Worm (Caenorhabditis elegans) whole organism, young adult: ENCODE results near the gene T16G12.10.
A peak's percentile ranks its signal among the peaks of the same experiment; 100 is the strongest.

Source experiments
- B0035.1 ChIP-seq: sonication (generic microtip); optimal IDR thresholded peaks from 2 replicates; lab custom pipeline; 2016; ENCODE audit warnings: missing genetic modification characterization, mild to moderate bottlenecking, missing compliant biosample characterization, missing genotype, missing genetic modification reagents
- D2030.7 ChIP-seq: fragments of 200-800 bp; sonication (Bioruptor generic); IDR thresholded peaks from 2 replicates; pipeline ENCODE4 v1.3.6; 2022; ENCODE audit warnings: missing genetic modification reagents, missing genetic modification characterization, missing compliant biosample characterization
- F10E7.11 ChIP-seq: sonication (generic microtip); optimal IDR thresholded peaks from 2 replicates; lab custom pipeline; 2017; ENCODE audit warnings: mild to moderate bottlenecking, missing genetic modification characterization, moderate library complexity, missing compliant biosample characterization
- F33H1.4 ChIP-seq: fragments of 200-800 bp; sonication (Bioruptor generic); IDR thresholded peaks from 2 replicates; pipeline ENCODE4 v1.3.6; 2022; ENCODE audit warnings: missing genetic modification reagents, missing genetic modification characterization, missing compliant biosample characterization
- F37B4.10 ChIP-seq: fragments of 200-800 bp; sonication (Bioruptor generic); IDR thresholded peaks from 2 replicates; pipeline ENCODE4 v1.3.6; 2022; ENCODE audit warnings: missing genetic modification characterization, missing compliant biosample characterization
- F39B2.1 ChIP-seq: fragments of 200-800 bp; sonication (Bioruptor generic); IDR thresholded peaks from 2 replicates; pipeline ENCODE4 v1.3.6; 2022; ENCODE audit warnings: missing genetic modification reagents, missing genetic modification characterization, missing compliant biosample characterization
- F55B11.4 ChIP-seq: sonication (generic microtip); optimal IDR thresholded peaks from 2 replicates; lab custom pipeline; 2016; ENCODE audit warnings: missing compliant biosample characterization, missing genetic modification characterization, borderline replicate concordance; ENCODE audit not compliant: insufficient read depth
- F57C9.4 ChIP-seq: sonication (generic microtip); optimal IDR thresholded peaks from 2 replicates; lab custom pipeline; 2017; ENCODE audit warnings: mild to moderate bottlenecking, missing genetic modification characterization, missing compliant biosample characterization
- K12H6.12 ChIP-seq: fragments of 200-800 bp; sonication (Bioruptor generic); optimal IDR thresholded peaks from 2 replicates; lab custom pipeline; 2018; ENCODE audit warnings: mild to moderate bottlenecking, missing genetic modification characterization, missing compliant biosample characterization
- T07F8.4 ChIP-seq: sonication (generic microtip); optimal IDR thresholded peaks from 2 replicates; lab custom pipeline; 2016; ENCODE audit warnings: mild to moderate bottlenecking, missing genetic modification characterization, moderate library complexity, missing compliant biosample characterization
- T26A5.8 ChIP-seq: sonication (generic microtip); optimal IDR thresholded peaks from 2 replicates; lab custom pipeline; 2016; ENCODE audit warnings: missing genetic modification characterization, missing compliant biosample characterization
- akir-1 ChIP-seq: fragments of 200-800 bp; sonication (Bioruptor generic); optimal IDR thresholded peaks from 2 replicates; lab custom pipeline; 2018; ENCODE audit warnings: mild to moderate bottlenecking, missing genetic modification characterization, moderate library complexity, missing compliant biosample characterization
- aptf-3 ChIP-seq: fragments of 200-800 bp; sonication (Bioruptor generic); IDR thresholded peaks from 2 replicates; pipeline ENCODE4 v1.3.6; 2022; ENCODE audit warnings: missing genetic modification characterization, missing compliant biosample characterization
- bed-2 ChIP-seq: fragments of 200-800 bp; sonication (Bioruptor generic); IDR thresholded peaks from 2 replicates; pipeline ENCODE4 v1.3.6; 2022; ENCODE audit warnings: missing genetic modification reagents, missing genetic modification characterization, missing compliant biosample characterization
- ceh-100 ChIP-seq: fragments of 200-800 bp; sonication (Bioruptor generic); IDR thresholded peaks from 2 replicates; pipeline ENCODE4 v1.3.6; 2022; ENCODE audit warnings: missing genetic modification reagents, missing genetic modification characterization, missing compliant biosample characterization
- ceh-27 ChIP-seq: fragments of 200-800 bp; sonication (Bioruptor generic); optimal IDR thresholded peaks from 2 replicates; lab custom pipeline; 2018; ENCODE audit warnings: mild to moderate bottlenecking, missing genetic modification characterization, moderate library complexity, missing compliant biosample characterization
- ceh-40 ChIP-seq: fragments of 200-800 bp; sonication (Bioruptor generic); IDR thresholded peaks from 2 replicates; pipeline ENCODE4 v1.3.6; 2022; ENCODE audit warnings: missing genetic modification characterization, missing compliant biosample characterization
- ceh-91 ChIP-seq: fragments of 200-800 bp; sonication (Bioruptor generic); IDR thresholded peaks from 2 replicates; pipeline ENCODE4 v1.3.6; 2022; ENCODE audit warnings: missing genetic modification reagents, missing genetic modification characterization, missing compliant biosample characterization
- chd-7 ChIP-seq: sonication (generic microtip); optimal IDR thresholded peaks from 2 replicates; lab custom pipeline; 2016; ENCODE audit warnings: mild to moderate bottlenecking, missing genetic modification characterization, moderate library complexity, missing compliant biosample characterization
- die-1 ChIP-seq: sonication (generic microtip); optimal IDR thresholded peaks from 2 replicates; lab custom pipeline; 2016; ENCODE audit warnings: missing genotype, mild to moderate bottlenecking, missing genetic modification characterization, missing compliant biosample characterization
- dpff-1 ChIP-seq: sonication (generic microtip); optimal IDR thresholded peaks from 2 replicates; lab custom pipeline; 2017; ENCODE audit warnings: mild to moderate bottlenecking, missing genetic modification characterization, missing compliant biosample characterization
- ekl-4 ChIP-seq: fragments of 200-800 bp; sonication (Bioruptor generic); IDR thresholded peaks from 2 replicates; pipeline ENCODE4 v1.3.6; 2022; ENCODE audit warnings: missing genetic modification reagents, missing genetic modification characterization, missing compliant biosample characterization
- ets-4 ChIP-seq: fragments of 200-800 bp; sonication (Bioruptor generic); optimal IDR thresholded peaks from 2 replicates; lab custom pipeline; 2018; ENCODE audit warnings: mild to moderate bottlenecking, missing genetic modification characterization, missing compliant biosample characterization
- lag-1 ChIP-seq: fragments of 200-800 bp; sonication (Bioruptor generic); IDR thresholded peaks from 2 replicates; pipeline ENCODE4 v1.3.6; 2022; ENCODE audit warnings: missing genetic modification reagents, missing genetic modification characterization, missing compliant biosample characterization
- let-526 ChIP-seq: fragments of 200-800 bp; sonication (Bioruptor generic); IDR thresholded peaks from 2 replicates; pipeline ENCODE4 v1.3.6; 2022; ENCODE audit warnings: missing genetic modification reagents, missing genetic modification characterization, missing compliant biosample characterization
- lsl-1 ChIP-seq: fragments of 200-800 bp; sonication (Bioruptor generic); optimal IDR thresholded peaks from 2 replicates; lab custom pipeline; 2018; ENCODE audit warnings: mild to moderate bottlenecking, missing genetic modification characterization, moderate library complexity, missing compliant biosample characterization
- madf-6 ChIP-seq: fragments of 200-800 bp; sonication (Bioruptor generic); IDR thresholded peaks from 2 replicates; pipeline ENCODE4 v1.3.6; 2022; ENCODE audit warnings: missing genetic modification reagents, missing genetic modification characterization, missing compliant biosample characterization
- mcd-1 ChIP-seq: fragments of 200-800 bp; sonication (Bioruptor generic); IDR thresholded peaks from 2 replicates; pipeline ENCODE4 v1.3.6; 2022; ENCODE audit warnings: missing genetic modification reagents, missing genetic modification characterization, missing compliant biosample characterization
- mel-28 ChIP-seq: sonication (generic microtip); optimal IDR thresholded peaks from 2 replicates; lab custom pipeline; 2016; ENCODE audit warnings: borderline replicate concordance, mild to moderate bottlenecking, missing genetic modification characterization, missing compliant biosample characterization
- nfyb-1 ChIP-seq: fragments of 200-800 bp; sonication (Bioruptor generic); IDR thresholded peaks from 2 replicates; pipeline ENCODE4 v1.3.6; 2022; ENCODE audit warnings: missing genetic modification reagents, missing genetic modification characterization, missing compliant biosample characterization
- nhr-80 ChIP-seq: sonication (generic microtip); optimal IDR thresholded peaks from 2 replicates; lab custom pipeline; 2016; ENCODE audit warnings: missing genetic modification characterization, missing compliant biosample characterization
- nhr-90 ChIP-seq: sonication (generic microtip); optimal IDR thresholded peaks from 2 replicates; lab custom pipeline; 2016; ENCODE audit warnings: missing genotype, mild to moderate bottlenecking, missing genetic modification characterization, missing compliant biosample characterization
- pbrm-1 ChIP-seq: fragments of 200-800 bp; sonication (Bioruptor generic); IDR thresholded peaks from 2 replicates; pipeline ENCODE4 v1.3.6; 2022; ENCODE audit warnings: missing genetic modification reagents, missing genetic modification characterization, missing compliant biosample characterization
- repo-1 ChIP-seq: sonication (generic microtip); optimal IDR thresholded peaks from 2 replicates; lab custom pipeline; 2017; ENCODE audit warnings: mild to moderate bottlenecking, missing genetic modification characterization, missing compliant biosample characterization
- sdz-38 ChIP-seq: sonication (generic microtip); optimal IDR thresholded peaks from 2 replicates; lab custom pipeline; 2016; ENCODE audit warnings: missing genotype, missing genetic modification characterization, missing compliant biosample characterization
- snpc-1.3 ChIP-seq: sonication (generic microtip); optimal IDR thresholded peaks from 2 replicates; lab custom pipeline; 2017; ENCODE audit warnings: missing genetic modification characterization, mild to moderate bottlenecking, missing compliant biosample characterization, antibody characterized with exemption, moderate library complexity, missing genotype, missing genetic modification reagents; ENCODE audit not compliant: insufficient read depth
- snpc-3.4 ChIP-seq: sonication (generic microtip); optimal IDR thresholded peaks from 2 replicates; lab custom pipeline; 2017; ENCODE audit warnings: missing genetic modification characterization, mild to moderate bottlenecking, missing compliant biosample characterization, antibody characterized with exemption, moderate library complexity, missing genotype, missing genetic modification reagents
- sptf-2 ChIP-seq: fragments of 200-800 bp; sonication (Bioruptor generic); optimal IDR thresholded peaks from 2 replicates; lab custom pipeline; 2018; ENCODE audit warnings: mild to moderate bottlenecking, missing genetic modification characterization, missing compliant biosample characterization
- tlf-1 ChIP-seq: fragments of 200-800 bp; sonication (Bioruptor generic); optimal IDR thresholded peaks from 2 replicates; lab custom pipeline; 2018; ENCODE audit warnings: mild to moderate bottlenecking, missing genetic modification characterization, missing compliant biosample characterization
- ztf-26 ChIP-seq: sonication (generic microtip); optimal IDR thresholded peaks from 2 replicates; lab custom pipeline; 2017; ENCODE audit warnings: missing genetic modification characterization, missing compliant biosample characterization
- ztf-28 ChIP-seq: fragments of 200-800 bp; sonication (Bioruptor generic); IDR thresholded peaks from 2 replicates; pipeline ENCODE4 v1.3.6; 2022; ENCODE audit warnings: missing genetic modification reagents, missing genetic modification characterization, missing compliant biosample characterization
- ztf-6 ChIP-seq: fragments of 200-800 bp; sonication (Bioruptor generic); IDR thresholded peaks from 2 replicates; pipeline ENCODE4 v1.3.6; 2022; ENCODE audit warnings: missing genetic modification reagents, missing genetic modification characterization, missing compliant biosample characterization

The T16G12.10 gene

ce11 chrIII:10085574-10085973 is 29.6 kb upstream of the T16G12.10 start:
- 0 out of 2 replicates have a peak, but pooled peaks have one; percentile 21 for TF ChIP-seq ztf-28 (GFP tag; lab: Robert Waterston, UW)
- no peak for TF ChIP-seq pbrm-1 (GFP tag; lab: Robert Waterston, UW)

- no peak for TF ChIP-seq F57C9.4 (tag; lab: Kevin White, UChicago)
- TF ChIP-seq ztf-26: no peak
- no peak for TF ChIP-seq tlf-1 (GFP tag; lab: Kevin White, UChicago)
- TF ChIP-seq F39B2.1 (GFP tag; lab: Robert Waterston, UW): no peak
- TF ChIP-seq ceh-40: no peak
- no peak for TF ChIP-seq snpc-3.4
- TF ChIP-seq ceh-27 (GFP tag; lab: Kevin White, UChicago): no peak
- TF ChIP-seq F10E7.11 (tag; lab: Kevin White, UChicago): no peak
- no peak for TF ChIP-seq T26A5.8 (tag; lab: Kevin White, UChicago)
- TF ChIP-seq bed-2 (GFP tag; lab: Robert Waterston, UW): no peak
- no peak for TF ChIP-seq T07F8.4 (tag; lab: Kevin White, UChicago)
- no peak for TF ChIP-seq lag-1
- no peak for TF ChIP-seq repo-1 (tag; lab: Kevin White, UChicago)
- TF ChIP-seq chd-7 (tag; lab: Kevin White, UChicago): no peak
- no peak for TF ChIP-seq F55B11.4 (tag; lab: Kevin White, UChicago)
- no peak for TF ChIP-seq K12H6.12
- no peak for TF ChIP-seq snpc-1.3 (tag; lab: Kevin White, UChicago)
These were observed 29.2 kb upstream of the T16G12.10 start, which contains the start of gene T16H12.13 for ce11 chrIII:10085103-10085502. T16H12.13 (plus strand) TSS chrIII:10085403.

- TF ChIP-seq dpff-1 (tag; lab: Kevin White, UChicago) (no peak), B0035.1 (no peak), ets-4 (no peak), ceh-100 (GFP tag; lab: Robert Waterston, UW) (no peak), ztf-6 (GFP tag; lab: Robert Waterston, UW) (no peak), F37B4.10 (no peak), nhr-80 (no peak), akir-1 (GFP tag; lab: Kevin White, UChicago) (no peak), nfyb-1 (GFP tag; lab: Robert Waterston, UW) (no peak), lsl-1 (peak; percentile 67), D2030.7 (GFP tag; lab: Robert Waterston, UW) (no peak), aptf-3 (GFP tag; lab: Robert Waterston, UW) (no peak), ztf-26 (no peak), sdz-38 (tag; lab: Kevin White, UChicago) (no peak), mel-28 (tag; lab: Kevin White, UChicago) (no peak), ekl-4 (GFP tag; lab: Robert Waterston, UW) (no peak), die-1 (no peak), mcd-1 (GFP tag; lab: Robert Waterston, UW) (no peak), sptf-2 (GFP tag; lab: Kevin White, UChicago) (no peak), madf-6 (GFP tag; lab: Robert Waterston, UW) (peak; percentile 38; the same call in 1 of the 2 replicates), let-526 (GFP tag; lab: Robert Waterston, UW) (no peak), F33H1.4 (peak; percentile 64), chd-7 (tag; lab: Kevin White, UChicago) (no peak), tlf-1 (GFP tag; lab: Kevin White, UChicago) (no peak), nhr-90 (no peak), ceh-91 (GFP tag; lab: Robert Waterston, UW) (no peak)
- TF ChIP-seq, all 124 proteins: peak for 3
These were observed 27.3 kb upstream of the T16G12.10 start, which contains the start of gene T16H12.3 for ce11 chrIII:10083242-10083641. T16H12.3 (minus strand) TSS chrIII:10083292.
